Worm (Caenorhabditis elegans): ENCODE results near the gene C07A9.5.

The C07A9.5 gene

ce11 chrIII:9717243-9717642, 34.6 kb upstream of the C07A9.5 start (continued):
- TF ChIP-seq lin-40 (tag; optimal IDR thresholded peaks at IDR 0.05) (peak; percentile 66), egrh-3 (GFP tag; IDR thresholded peaks at IDR 0.05) (no peak), bed-1 (GFP tag; IDR thresholded peaks at IDR 0.05) (no peak), ets-4 (GFP tag; optimal IDR thresholded peaks at IDR 0.05) (no peak), F33H1.4 (GFP tag; IDR thresholded peaks at IDR 0.05) (peak; percentile 64), F39B2.1 (GFP tag; IDR thresholded peaks at IDR 0.05) (0 out of 2 replicates have a peak, but pooled peaks have one; percentile 55), Y53G8AR.9 (GFP tag; conservative IDR thresholded peaks at IDR 0.05) (no peak), F10E7.11 (tag; optimal IDR thresholded peaks at IDR 0.05) (peak; percentile 17), ceh-58 (GFP tag; IDR thresholded peaks at IDR 0.05) (no peak), ztf-22 (GFP tag; optimal IDR thresholded peaks at IDR 0.05) (no peak), Y79H2A.3 (GFP tag; conservative IDR thresholded peaks at IDR 0.05) (0 out of 2 replicates have a peak, but pooled peaks have one; percentile 26), lir-1 (GFP tag; conservative IDR thresholded peaks at IDR 0.05) (no peak), nfya-2 (GFP tag; IDR thresholded peaks at IDR 0.05) (no peak), lag-1 (GFP tag; IDR thresholded peaks at IDR 0.05) (no peak), ztf-18 (tag; optimal IDR thresholded peaks at IDR 0.05) (peak; percentile 14), atf-7 (tag; optimal IDR thresholded peaks at IDR 0.05) (peak; percentile 19), gei-17 (GFP tag; optimal IDR thresholded peaks at IDR 0.05) (no peak), madf-6 (GFP tag; IDR thresholded peaks at IDR 0.05) (peak; percentile 92)

ce11 chrIII:9714731-9715130, 32.1 kb upstream of the C07A9.5 start:
- TF ChIP-seq zim-3 (tag; optimal IDR thresholded peaks at IDR 0.05) (no peak), ceh-91 (GFP tag; IDR thresholded peaks at IDR 0.05) (no peak), ZK185.1 (tag; optimal IDR thresholded peaks at IDR 0.05; ENCODE audit: poor library complexity, severe bottlenecking) (no peak)

- TF ChIP-seq nhr-80 (tag; optimal IDR thresholded peaks at IDR 0.05) (peak; percentile 53), ztf-18 (tag; optimal IDR thresholded peaks at IDR 0.05) (no peak), nhr-27 (tag; optimal IDR thresholded peaks at IDR 0.05) (no peak), unc-130 (GFP tag; optimal IDR thresholded peaks at IDR 0.05) (no peak), snpc-4 (GFP tag; optimal IDR thresholded peaks at IDR 0.05) (no peak), snpc-4 (tag; optimal IDR thresholded peaks at IDR 0.05) (peak in 1 of 4 experiments; percentile 16), rpc-1 (optimal IDR thresholded peaks at IDR 0.05) (no peak), rpc-1 (tag; optimal IDR thresholded peaks at IDR 0.05) (no peak), ztf-22 (GFP tag; optimal IDR thresholded peaks at IDR 0.05) (no peak)
Observed at ce11 chrIII:9713862-9714261, 31.2 kb upstream of the C07A9.5 start, which contains the start of gene ncx-6. Gene ncx-6, minus strand, starts transcription at chrIII:9713949.

- no peak for TF ChIP-seq hsf-1 (GFP tag; IDR thresholded peaks at IDR 0.05)
- no peak for TF ChIP-seq mes-4 (tag; optimal IDR thresholded peaks at IDR 0.05)
- TF ChIP-seq attf-5 (GFP tag; optimal IDR thresholded peaks at IDR 0.05): no peak
- TF ChIP-seq ceh-40 (GFP tag; IDR thresholded peaks at IDR 0.05): no peak
- no peak for TF ChIP-seq let-526 (GFP tag; IDR thresholded peaks at IDR 0.05)
- no peak for TF ChIP-seq Y56A3A.18 (GFP tag; IDR thresholded peaks at IDR 0.05)
- TF ChIP-seq madf-8 (GFP tag; conservative IDR thresholded peaks at IDR 0.05): no peak
- no peak for TF ChIP-seq madf-3 (GFP tag; IDR thresholded peaks at IDR 0.05)
Observed at ce11 chrIII:9713182-9713581, 30.6 kb upstream of the C07A9.5 start.
